Worm (Caenorhabditis elegans): ENCODE data around the gene F49C5.7.

F49C5.7 gene

DNA sequence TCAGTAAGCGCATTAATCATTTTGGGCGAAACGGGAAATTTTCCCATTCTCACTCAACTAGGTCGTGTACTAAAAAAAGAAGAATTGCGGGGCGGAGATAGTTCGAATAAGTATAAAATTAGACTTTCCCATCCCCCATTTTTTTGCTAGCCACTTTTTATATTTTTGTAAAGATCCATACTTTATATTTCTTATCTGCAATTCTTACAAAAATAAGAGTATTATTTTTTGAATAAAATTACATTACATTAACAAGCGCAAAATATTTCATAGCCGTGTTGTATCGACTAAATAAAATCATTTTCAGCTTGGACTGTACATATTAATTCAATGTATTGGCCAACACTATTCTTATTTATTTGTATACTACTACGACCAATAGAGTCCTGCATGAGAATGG, 10.4 kb upstream of the F49C5.7 start, which contains the start of gene F49C5.11:
Gene F49C5.11 (plus strand): TSS at position 301 of the 400 bp plus-strand sequence.
- no peak for TF ChIP-seq unc-62 (GFP tag; optimal IDR thresholded peaks at IDR 0.05)

DNA sequence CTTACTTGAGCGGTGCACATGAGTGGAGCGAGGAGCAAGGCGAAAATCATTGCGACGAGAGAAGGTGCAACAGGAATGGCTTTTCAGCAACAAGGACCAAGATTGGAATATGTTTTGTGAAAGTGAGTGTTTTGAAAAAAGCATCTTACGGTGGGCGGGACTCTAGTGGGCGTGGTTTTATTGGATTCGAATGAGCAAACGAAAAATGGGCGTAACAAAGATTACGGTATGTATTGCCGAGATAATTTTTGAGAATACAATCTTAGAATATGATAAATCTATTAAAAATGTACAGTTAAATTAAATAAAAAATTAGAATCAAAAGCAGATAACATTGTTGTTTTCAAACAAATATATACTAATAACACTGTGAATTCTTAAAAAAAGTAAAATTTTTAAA, 5.7 kb upstream of the F49C5.7 start, which contains the start of gene F49C5.12:
Gene F49C5.12 (minus strand): TSS at position 101 of the 400 bp plus-strand sequence.
- no peak for TF ChIP-seq unc-62 (GFP tag; optimal IDR thresholded peaks at IDR 0.05)

ce11 chrII:12570523-12570922, 4.6 kb downstream of the F49C5.7 start, which contains the start of gene Y38E10A.1:
Gene Y38E10A.1, minus strand, starts transcription at chrII:12570623.
- no peak for TF ChIP-seq unc-62 (GFP tag; optimal IDR thresholded peaks at IDR 0.05)

DNA sequence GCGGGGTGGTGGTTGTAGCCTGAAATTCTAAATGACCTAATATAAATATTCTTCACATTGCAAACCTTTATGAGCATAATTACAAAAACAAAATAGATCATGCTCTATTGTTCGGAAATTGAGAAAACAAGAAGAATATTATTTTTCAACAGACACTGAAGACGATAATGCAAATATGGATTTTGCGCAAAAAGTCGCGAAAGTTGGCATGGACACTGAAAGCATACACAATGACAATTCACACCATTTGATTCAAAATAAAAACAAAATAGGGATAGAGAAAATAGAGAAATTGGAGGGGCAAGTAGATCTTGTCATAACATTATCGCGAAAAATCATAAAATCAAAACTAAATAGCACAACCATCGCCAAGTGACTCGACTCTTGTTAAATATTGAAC, 6.8 kb downstream of the F49C5.7 start, which contains the start of gene Y38E10A.35:
Gene Y38E10A.35 (minus strand): TSS at position 101 of the 400 bp plus-strand sequence.
- TF ChIP-seq unc-62 (GFP tag; optimal IDR thresholded peaks at IDR 0.05) = no peak

- TF ChIP-seq unc-62 (GFP tag; optimal IDR thresholded peaks at IDR 0.05) = no peak
These were observed 7.6 kb downstream of the F49C5.7 start, which contains the start of gene Y38E10A.2 for ce11 chrII:12573541-12573940. Gene Y38E10A.2, minus strand, starts transcription at chrII:12573641.

ce11 chrII:12574668-12575067, 8.7 kb downstream of the F49C5.7 start, which contains the start of gene Y38E10A.3:
Gene Y38E10A.3, minus strand, starts transcription at chrII:12574768.
- TF ChIP-seq unc-62 (GFP tag; optimal IDR thresholded peaks at IDR 0.05) = no peak

- TF ChIP-seq unc-62 (GFP tag; optimal IDR thresholded peaks at IDR 0.05) = no peak
These were observed 11.8 kb downstream of the F49C5.7 start, which contains the start of gene clec-8 for ce11 chrII:12577754-12578153. Gene clec-8, minus strand, starts transcription at chrII:12578061.

DNA sequence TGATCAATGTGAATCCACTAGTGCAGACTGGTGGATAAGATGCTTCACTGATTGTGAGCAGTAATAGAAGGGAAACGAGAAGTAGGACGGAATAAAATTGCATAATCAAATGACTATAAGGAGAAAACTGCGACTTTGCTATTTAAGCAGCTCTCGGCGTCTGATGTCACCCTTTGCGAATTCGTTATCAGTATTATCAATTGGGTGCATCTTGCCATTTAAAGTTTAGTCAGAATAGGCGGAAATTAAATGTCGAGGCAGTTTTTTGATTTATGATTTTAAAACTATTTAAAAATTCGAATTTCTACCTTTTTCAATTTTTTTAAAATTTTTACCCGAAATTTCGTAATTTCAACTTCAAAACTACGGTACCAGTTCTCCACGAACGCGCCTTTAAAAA, 15.0 kb downstream of the F49C5.7 start, which contains the start of gene clec-4:
Gene clec-4 (minus strand): TSS at position 162 of the 400 bp plus-strand sequence.
- no peak for TF ChIP-seq unc-62 (GFP tag; optimal IDR thresholded peaks at IDR 0.05)

- TF ChIP-seq unc-62 (GFP tag; optimal IDR thresholded peaks at IDR 0.05) = no peak
These were observed 38.0 kb downstream of the F49C5.7 start, which contains the start of the genes ceh-100 and lips-15 for ce11 chrII:12603667-12604621. Gene ceh-100, minus strand, starts transcription at chrII:12603680. Gene lips-15, plus strand, starts transcription at chrII:12604386.

DNA sequence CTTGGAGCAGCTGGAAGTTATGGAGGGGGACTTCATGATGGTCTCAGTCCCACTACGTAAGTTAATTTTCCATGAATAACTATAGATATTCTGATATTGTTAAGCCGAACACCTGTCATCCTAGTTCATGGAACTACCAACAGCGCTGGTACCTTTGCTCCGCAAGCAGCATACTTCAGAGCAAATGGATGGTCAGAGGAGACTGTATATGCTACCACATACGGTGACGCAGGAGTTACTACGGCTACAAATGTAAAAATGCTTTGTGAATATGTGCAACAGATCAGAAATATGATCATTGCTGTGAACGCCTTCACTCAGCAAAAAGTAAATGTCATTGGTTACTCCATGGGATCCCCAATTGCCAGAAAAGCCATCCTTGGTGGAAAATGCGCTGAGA, 40.2 kb downstream of the F49C5.7 start:
- TF ChIP-seq unc-62 (GFP tag; optimal IDR thresholded peaks at IDR 0.05) = no peak

DNA sequence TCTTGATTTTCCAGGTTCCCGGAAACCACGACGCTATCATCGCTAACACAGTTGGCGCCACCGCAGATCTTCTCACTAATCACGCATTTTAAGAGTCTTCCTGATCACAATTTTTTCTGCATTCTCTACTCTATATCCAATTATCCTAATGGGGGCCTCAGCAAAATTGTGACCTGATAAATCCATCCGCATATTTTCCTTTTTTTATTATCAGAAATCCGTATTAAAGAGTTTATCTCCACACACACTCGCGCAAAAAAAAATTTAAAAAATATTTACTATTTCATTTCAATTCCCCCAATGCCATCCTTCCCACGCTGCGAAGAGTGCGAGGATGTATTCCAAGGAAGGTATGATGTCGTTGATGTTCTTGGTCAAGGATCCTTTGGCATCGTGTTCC, 40.9 kb downstream of the F49C5.7 start, which contains the start of gene Y38E10A.8:
Gene Y38E10A.8 (plus strand): TSS at position 301 of the 400 bp plus-strand sequence.
- no peak for TF ChIP-seq unc-62 (GFP tag; optimal IDR thresholded peaks at IDR 0.05)

ce11 chrII:12608653-12609052, 42.7 kb downstream of the F49C5.7 start, which contains the start of gene Y38E10A.9:
Gene Y38E10A.9, plus strand, starts transcription at chrII:12608953.
- no peak for TF ChIP-seq unc-62 (GFP tag; optimal IDR thresholded peaks at IDR 0.05)

ce11 chrII:12612218-12612617, 46.3 kb downstream of the F49C5.7 start, which contains the start of gene nspe-4:
Gene nspe-4, plus strand, starts transcription at chrII:12612518.
- no peak for TF ChIP-seq unc-62 (GFP tag; optimal IDR thresholded peaks at IDR 0.05)

- TF ChIP-seq unc-62 (GFP tag; optimal IDR thresholded peaks at IDR 0.05) = no peak
These were observed 49.5 kb downstream of the F49C5.7 start for ce11 chrII:12615413-12615812.

DNA sequence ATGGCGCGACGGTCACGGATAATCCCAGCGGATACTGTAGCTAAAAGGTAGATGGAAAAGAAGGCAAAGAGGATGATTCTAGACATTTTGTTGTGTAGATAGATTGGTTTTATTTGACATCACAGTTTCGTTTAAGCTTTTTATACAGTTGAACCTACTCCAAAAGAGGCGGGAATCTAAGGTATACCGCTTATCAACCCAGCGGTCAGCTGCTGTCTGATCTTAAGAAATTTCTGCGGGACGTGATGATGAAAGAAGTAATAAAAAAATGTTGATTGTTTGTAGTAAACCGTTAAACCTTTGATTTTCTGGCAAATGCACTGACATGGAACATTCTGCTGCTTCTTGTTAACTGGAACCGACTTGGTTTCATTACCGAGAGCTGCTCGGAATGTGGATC, 50.1 kb downstream of the F49C5.7 start, which contains the start of gene nspe-6:
Gene nspe-6 (minus strand): TSS at position 101 of the 400 bp plus-strand sequence.
- no peak for TF ChIP-seq unc-62 (GFP tag; optimal IDR thresholded peaks at IDR 0.05)

ce11 chrII:12617586-12617985, 51.6 kb downstream of the F49C5.7 start, which contains the start of gene nspe-3:
Gene nspe-3, plus strand, starts transcription at chrII:12617886.
- no peak for TF ChIP-seq unc-62 (GFP tag; optimal IDR thresholded peaks at IDR 0.05)

Measured in whole organism, dauer.